Fruit fly (Drosophila melanogaster) whole organism: ENCODE results near the gene Gr28b.

ENCODE experiments used
- CG8478 ChIP-seq: fragments of >200 bp; optimal IDR thresholded peaks from 2 replicates; lab custom pipeline; 2018; ENCODE audit warnings: inconsistent platforms
- Dll ChIP-seq: fragments of >200 bp; optimal IDR thresholded peaks from 2 replicates; lab custom pipeline; 2017
- pan ChIP-seq: fragments of >200 bp; optimal IDR thresholded peaks from 2 replicates; lab custom pipeline; 2017
- psq ChIP-seq: fragments of >200 bp; optimal IDR thresholded peaks from 2 replicates; lab custom pipeline; 2017
- usp ChIP-seq: fragments of >200 bp; optimal IDR thresholded peaks from 2 replicates; lab custom pipeline; 2017; ENCODE audit warnings: missing biosample characterization, missing genetic modification characterization, mixed read lengths

DNA sequence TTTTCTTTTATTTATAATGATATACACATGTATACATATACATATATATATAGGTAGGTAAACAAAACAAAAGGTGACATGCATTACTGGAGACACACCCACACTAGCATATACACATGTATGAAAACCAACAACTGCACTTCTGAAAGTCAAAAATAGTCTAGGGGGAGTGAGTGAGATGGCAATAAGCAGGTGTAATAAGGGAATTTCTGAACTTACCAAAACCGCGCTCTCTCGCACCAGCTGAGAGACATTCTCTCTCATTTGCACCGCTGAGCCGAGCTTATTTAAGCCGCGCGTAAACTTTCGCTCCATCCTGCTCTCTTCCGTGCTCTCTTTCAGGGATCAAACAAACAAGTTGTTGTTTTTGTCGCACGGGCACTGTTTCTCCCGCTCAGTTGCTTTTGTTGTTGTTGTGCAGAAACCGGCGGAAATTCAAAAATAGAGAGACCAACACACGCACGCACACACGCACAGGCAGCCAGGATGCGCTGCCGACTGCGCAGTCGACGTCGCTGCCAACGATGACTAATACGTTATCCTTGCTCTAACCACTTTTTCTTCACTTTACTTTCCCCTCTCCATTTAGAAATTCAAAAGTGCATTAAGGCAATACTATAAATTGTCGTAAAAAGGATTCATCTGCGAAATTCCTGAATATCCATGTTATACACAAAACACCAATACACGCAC, 33.4 kb upstream of the Gr28b start:
- TF ChIP-seq Dll (lab: Kevin White, UChicago) (no peak), pan (lab: Kevin White, UChicago) (no peak), CG8478 (lab: Kevin White, UChicago) (no peak), psq (lab: Kevin White, UChicago) (no peak), usp (no peak)
